Worm (Caenorhabditis elegans): ENCODE data around the gene C18G1.1.

DNA sequence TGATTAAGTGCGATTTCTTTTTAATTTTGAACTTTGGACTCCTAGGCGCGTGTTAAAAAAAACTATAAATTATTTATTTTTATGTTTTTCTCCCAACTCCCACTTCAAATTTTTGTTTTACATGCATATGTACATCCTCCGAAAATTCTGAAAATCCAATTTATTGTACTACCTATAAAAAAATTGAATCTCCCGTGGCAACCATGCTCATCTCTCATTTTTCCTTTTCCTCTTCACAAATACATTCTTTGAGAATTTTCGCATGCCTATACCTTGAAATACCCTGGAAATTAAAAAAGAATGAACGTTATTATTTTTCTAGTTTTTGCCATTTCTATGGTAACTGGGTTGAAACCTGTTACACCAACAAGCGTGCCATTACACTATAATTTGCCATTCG lies 11.1 kb downstream of the C18G1.1 start, which contains the start of gene R02F11.10:
- TF ChIP-seq ztf-11 (tag; optimal IDR thresholded peaks at IDR 0.05) (no peak), hlh-17 (GFP tag; optimal IDR thresholded peaks at IDR 0.05; ENCODE audit: borderline replicate concordance) (no peak), pag-3 (tag; optimal IDR thresholded peaks at IDR 0.05; ENCODE audit: borderline replicate concordance, insufficient read depth) (no peak), lin-15B (tag; optimal IDR thresholded peaks at IDR 0.05) (no peak)
